Worm (Caenorhabditis elegans): Measurements from ENCODE around the gene grd-5.

The grd-5 gene

DNA sequence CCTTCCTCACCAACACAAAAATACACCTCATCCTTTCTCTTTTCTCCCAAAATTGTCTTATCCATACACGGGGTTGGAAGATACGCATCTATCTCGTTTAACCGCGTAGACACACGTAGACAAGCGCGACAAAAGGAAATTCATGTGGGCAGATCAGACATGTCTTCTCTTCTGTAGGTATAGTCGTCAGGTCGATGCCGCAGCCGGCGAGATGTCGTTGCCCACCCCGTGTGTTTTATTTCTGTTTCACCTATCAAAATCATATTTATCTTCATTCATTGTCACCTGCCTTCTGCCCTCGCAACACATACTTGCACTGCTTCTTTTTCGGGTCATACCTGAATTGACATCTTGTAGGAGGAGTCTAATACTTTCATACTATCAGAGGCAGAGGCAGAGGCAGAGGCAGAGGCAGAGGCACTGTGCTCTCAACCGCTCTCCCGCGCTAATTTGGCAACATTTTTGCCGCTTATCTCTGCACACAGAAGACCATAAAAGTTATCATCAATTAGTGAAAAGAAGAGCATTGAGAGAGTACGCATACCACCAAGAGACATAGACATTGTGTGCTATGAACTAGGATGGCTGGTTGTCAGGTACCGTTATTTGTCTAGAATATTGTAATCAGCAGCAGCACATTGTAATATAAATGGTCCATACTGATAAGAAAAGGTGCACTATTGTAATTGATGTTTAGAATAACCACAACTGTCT is 42.6 kb downstream of the grd-5 start:
- TF ChIP-seq alr-1 (tag; optimal IDR thresholded peaks at IDR 0.05; ENCODE audit: borderline replicate concordance) (no peak), elt-3 (tag; optimal IDR thresholded peaks at IDR 0.05) (peak in 3 of 6 experiments; percentile 24 to 61 (median 25)), efl-3 (GFP tag; optimal IDR thresholded peaks at IDR 0.05) (no peak), fkh-10 (GFP tag; optimal IDR thresholded peaks at IDR 0.05) (no peak), pax-3 (tag; optimal IDR thresholded peaks at IDR 0.05) (no peak), C34B4.2 (tag; optimal IDR thresholded peaks at IDR 0.05) (no peak), xbp-1 (tag; optimal IDR thresholded peaks at IDR 0.05) (no peak), sox-4 (tag; optimal IDR thresholded peaks at IDR 0.05) (no peak), nhr-47 (tag; optimal IDR thresholded peaks at IDR 0.05) (no peak), ama-1 (optimal IDR thresholded peaks at IDR 0.05) (no peak), egl-27 (tag; optimal IDR thresholded peaks at IDR 0.05) (no peak), zag-1 (tag; optimal IDR thresholded peaks at IDR 0.05) (no peak), nhr-19 (GFP tag; conservative IDR thresholded peaks at IDR 0.05) (0 out of 2 replicates have a peak, but pooled peaks have one; percentile 14), mef-2 (tag; optimal IDR thresholded peaks at IDR 0.05) (no peak), ets-5 (GFP tag; IDR thresholded peaks at IDR 0.05) (no peak), jun-1 (tag; optimal IDR thresholded peaks at IDR 0.05) (peak; percentile 23), sptf-1 (tag; optimal IDR thresholded peaks at IDR 0.05) (no peak), ceh-82 (tag; optimal IDR thresholded peaks at IDR 0.05) (no peak), aha-1 (tag; optimal IDR thresholded peaks at IDR 0.05) (no peak), nhr-28 (tag; optimal IDR thresholded peaks at IDR 0.05) (no peak), ceh-88 (GFP tag; IDR thresholded peaks at IDR 0.05) (no peak), zip-4 (GFP tag; optimal IDR thresholded peaks at IDR 0.05) (no peak), unc-62 (GFP tag; optimal IDR thresholded peaks at IDR 0.05) (no peak), C16A3.4 (tag; optimal IDR thresholded peaks at IDR 0.05) (no peak), snpc-4 (tag; optimal IDR thresholded peaks at IDR 0.05) (no peak), dpl-1 (GFP tag; optimal IDR thresholded peaks at IDR 0.05) (no peak), nhr-90 (tag; optimal IDR thresholded peaks at IDR 0.05; ENCODE audit: poor library complexity) (peak; percentile 28), pqm-1 (tag; optimal IDR thresholded peaks at IDR 0.05) (peak; percentile 52), ztf-4 (tag; optimal IDR thresholded peaks at IDR 0.05) (no peak), irx-1 (tag; optimal IDR thresholded peaks at IDR 0.05) (peak; percentile 66), unc-130 (tag; optimal IDR thresholded peaks at IDR 0.05) (peak; percentile 11), unc-98 (GFP tag; IDR thresholded peaks at IDR 0.05) (no peak), nhr-77 (tag; optimal IDR thresholded peaks at IDR 0.05) (no peak), mab-9 (GFP tag; IDR thresholded peaks at IDR 0.05) (no peak), ces-1 (GFP tag; optimal IDR thresholded peaks at IDR 0.05) (no peak), unc-86 (tag; optimal IDR thresholded peaks at IDR 0.05) (no peak), hpl-2 (GFP tag; optimal IDR thresholded peaks at IDR 0.05) (no peak), elt-2 (tag; optimal IDR thresholded peaks at IDR 0.05) (peak; percentile 91), snu-23 (GFP tag; optimal IDR thresholded peaks at IDR 0.05) (peak; percentile 54), fkh-8 (tag; optimal IDR thresholded peaks at IDR 0.05) (no peak), rnt-1 (tag; optimal IDR thresholded peaks at IDR 0.05) (peak; percentile 22), ceh-8 (GFP tag; optimal IDR thresholded peaks at IDR 0.05) (no peak), lir-3 (tag; optimal IDR thresholded peaks at IDR 0.05; ENCODE audit: poor library complexity) (no peak), grh-1 (GFP tag; IDR thresholded peaks at IDR 0.05) (no peak), mep-1 (tag; optimal IDR thresholded peaks at IDR 0.05) (peak; percentile 19), nhr-71 (tag; optimal IDR thresholded peaks at IDR 0.05) (peak; percentile 40), isw-1 (GFP tag; IDR thresholded peaks at IDR 0.05) (no peak), efl-1 (optimal IDR thresholded peaks at IDR 0.05) (no peak), efl-1 (GFP tag; optimal IDR thresholded peaks at IDR 0.05 in 1 of 2) (peak in 1 of 2 experiments; percentile 89), hlh-17 (GFP tag; optimal IDR thresholded peaks at IDR 0.05; ENCODE audit: borderline replicate concordance) (no peak), skn-1 (tag; optimal IDR thresholded peaks at IDR 0.05) (no peak), dsc-1 (tag; optimal IDR thresholded peaks at IDR 0.05) (no peak)
